Fruit fly (Drosophila melanogaster) Kc167 (cell line): ENCODE measurements around the gene CG6923.

Experiments used
- psq ChIP-seq: fragments of >200 bp; optimal IDR thresholded peaks from 2 replicates; lab custom pipeline; 2017; ENCODE audit warnings: missing external identifiers
- ttk ChIP-seq: sonication (Bioruptor generic); optimal IDR thresholded peaks from 2 replicates; lab custom pipeline; 2017; ENCODE audit warnings: missing external identifiers

DNA sequence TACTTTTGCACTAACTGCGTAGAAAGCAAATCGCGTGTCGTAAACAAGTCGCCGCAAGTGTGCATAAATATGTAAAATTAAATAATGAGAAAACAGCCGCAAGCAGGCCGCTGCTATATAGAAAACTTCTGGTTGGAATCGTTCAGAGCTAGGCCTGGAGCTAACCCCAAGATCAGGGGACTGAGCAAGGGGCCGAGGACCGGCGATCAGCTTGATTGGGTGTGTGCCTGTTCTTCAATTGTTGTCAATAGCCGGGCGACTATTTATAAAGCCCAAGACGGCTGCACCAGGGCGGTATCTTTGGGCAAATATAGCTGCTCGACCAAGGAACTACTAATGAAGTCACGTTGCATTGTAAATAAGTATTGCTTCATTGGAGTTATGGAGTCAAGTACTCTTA lies 6.9 kb upstream of the CG6923 start:
- TF ChIP-seq psq (lab: Kevin White, UChicago), result no peak
- TF ChIP-seq ttk, result no peak
